Worm (Caenorhabditis elegans) whole organism, L1 larva: Measurements from ENCODE around the gene C05D9.7.

Source experiments
- F16B12.6 ChIP-seq: fragments of 150-350 bp; optimal IDR thresholded peaks from 2 replicates; lab custom pipeline; 2014; ENCODE audit warnings: missing biosample characterization, missing genetic modification characterization
- Y116A8C.19 ChIP-seq: sonication (generic microtip); optimal IDR thresholded peaks from 2 replicates; lab custom pipeline; 2016; ENCODE audit warnings: missing compliant biosample characterization, missing genetic modification characterization, borderline replicate concordance
- alr-1 ChIP-seq: fragments of 200-800 bp; sonication (Bioruptor generic); optimal IDR thresholded peaks from 2 replicates; lab custom pipeline; 2018; ENCODE audit warnings: borderline replicate concordance, mild to moderate bottlenecking, missing genetic modification characterization, missing compliant biosample characterization
- aly-2 ChIP-seq: fragments of 150-350 bp; optimal IDR thresholded peaks from 2 replicates; lab custom pipeline; 2014; ENCODE audit warnings: missing biosample characterization, missing genetic modification characterization
- ama-1 ChIP-seq: fragments of 150-350 bp; optimal IDR thresholded peaks from 2 replicates; lab custom pipeline; 2014
- blmp-1 ChIP-seq: fragments of 150-350 bp; optimal IDR thresholded peaks from 2 replicates; lab custom pipeline; 2014; ENCODE audit warnings: missing biosample characterization, missing genetic modification characterization
- ceh-8 ChIP-seq: fragments of 200-800 bp; sonication (Bioruptor generic); optimal IDR thresholded peaks from 2 replicates; lab custom pipeline; 2018; ENCODE audit warnings: mild to moderate bottlenecking, missing genetic modification characterization, moderate library complexity, missing compliant biosample characterization
- ceh-82 ChIP-seq, 3 experiments: fragments of 150-350 bp in 1 of 3; sonication (generic microtip) in 2 of 3; optimal IDR thresholded peaks; 2 replicates each; lab custom pipeline; 2014 to 2017; ENCODE audit warnings: missing biosample characterization in 3 of 3, missing genetic modification characterization in 3 of 3
- ceh-90 ChIP-seq: sonication (generic microtip); optimal IDR thresholded peaks from 2 replicates; lab custom pipeline; 2016; ENCODE audit warnings: missing genetic modification characterization, missing compliant biosample characterization
- dpl-1 ChIP-seq, 3 experiments: fragments of 150-350 bp in 2 of 3; sonication (generic microtip) in 1 of 3; optimal IDR thresholded peaks; 2 replicates each; lab custom pipeline; 2014 to 2017; ENCODE audit warnings: missing biosample characterization in 3 of 3, missing genetic modification characterization in 3 of 3, missing genetic modification reagents in 3 of 3
- dsc-1 ChIP-seq: sonication (generic microtip); optimal IDR thresholded peaks from 2 replicates; lab custom pipeline; 2016; ENCODE audit warnings: mild to moderate bottlenecking, missing genetic modification characterization, missing compliant biosample characterization
- efl-1 ChIP-seq, 4 experiments: fragments of 150-350 bp; optimal IDR thresholded peaks in 3 of 4; peaks in 1 of 4; 1 replicate in 1 of 4; 2 replicates in 3 of 4; lab custom pipeline; 2014; ENCODE audit warnings: missing biosample characterization in 2 of 4, missing genetic modification characterization in 2 of 4, missing genetic modification reagents in 2 of 4
- efl-3 ChIP-seq: fragments of 200-800 bp; sonication (Bioruptor generic); optimal IDR thresholded peaks from 2 replicates; lab custom pipeline; 2018; ENCODE audit warnings: mild to moderate bottlenecking, missing genetic modification characterization, missing compliant biosample characterization
- egl-27 ChIP-seq, 2 experiments: fragments of 150-350 bp in 1 of 2; sonication (generic microtip); optimal IDR thresholded peaks; 3 replicates each; lab custom pipeline; 2017 to 2018; ENCODE audit warnings: missing biosample characterization in 2 of 2, missing genetic modification characterization in 2 of 2, missing genetic modification reagents in 2 of 2
- elt-2 ChIP-seq: sonication (generic microtip); optimal IDR thresholded peaks from 2 replicates; lab custom pipeline; 2016; ENCODE audit warnings: missing genetic modification characterization, mild to moderate bottlenecking, inconsistent platforms, missing compliant biosample characterization, missing genetic modification reagents
- fkh-10 ChIP-seq: sonication (generic microtip); optimal IDR thresholded peaks from 2 replicates; lab custom pipeline; 2017; ENCODE audit warnings: missing biosample characterization, missing genetic modification reagents, missing genetic modification characterization
- fkh-4 ChIP-seq: sonication (generic microtip); optimal IDR thresholded peaks from 2 replicates; lab custom pipeline; 2016; ENCODE audit warnings: missing compliant biosample characterization, missing genetic modification characterization, borderline replicate concordance
- fkh-8 ChIP-seq: sonication (generic microtip); optimal IDR thresholded peaks from 2 replicates; lab custom pipeline; 2016; ENCODE audit warnings: mild to moderate bottlenecking, missing genetic modification characterization, missing compliant biosample characterization
- grh-1 ChIP-seq: fragments of 200-800 bp; sonication (Bioruptor generic); IDR thresholded peaks from 2 replicates; pipeline ENCODE4 v1.3.6; 2022; ENCODE audit warnings: missing genetic modification reagents, missing genetic modification characterization, missing compliant biosample characterization
- hlh-17 ChIP-seq: fragments of 200-800 bp; sonication (Bioruptor generic); optimal IDR thresholded peaks from 2 replicates; lab custom pipeline; 2018; ENCODE audit warnings: missing genetic modification characterization, mild to moderate bottlenecking, missing compliant biosample characterization, moderate library complexity, borderline replicate concordance
- hlh-4 ChIP-seq: sonication (generic microtip); optimal IDR thresholded peaks from 2 replicates; lab custom pipeline; 2016; ENCODE audit warnings: mild to moderate bottlenecking, missing genetic modification characterization, missing compliant biosample characterization
- hpl-2 ChIP-seq: fragments of 150-350 bp; optimal IDR thresholded peaks from 2 replicates; lab custom pipeline; 2014; ENCODE audit warnings: missing biosample characterization, missing genetic modification reagents, missing genetic modification characterization
- isw-1 ChIP-seq: fragments of 200-800 bp; sonication (Bioruptor generic); IDR thresholded peaks from 2 replicates; pipeline ENCODE4 v1.3.6; 2022; ENCODE audit warnings: missing genetic modification characterization, missing compliant biosample characterization
- lin-13 ChIP-seq: fragments of 150-350 bp; optimal IDR thresholded peaks from 2 replicates; lab custom pipeline; 2014; ENCODE audit warnings: missing biosample characterization, missing genetic modification reagents, missing genetic modification characterization
- lin-35 ChIP-seq, 2 experiments: fragments of 150-350 bp; optimal IDR thresholded peaks; 2 replicates each; lab custom pipeline; 2014; ENCODE audit warnings: missing biosample characterization in 2 of 2, missing genetic modification characterization in 2 of 2, missing genetic modification reagents in 2 of 2
- lin-39 ChIP-seq: fragments of 150-350 bp; optimal IDR thresholded peaks from 2 replicates; lab custom pipeline; 2014; ENCODE audit warnings: missing biosample characterization, missing genetic modification reagents, missing genetic modification characterization
- lir-3 ChIP-seq: sonication (generic microtip); optimal IDR thresholded peaks from 2 replicates; lab custom pipeline; 2016; ENCODE audit warnings: mild to moderate bottlenecking, missing genetic modification characterization, moderate library complexity, missing compliant biosample characterization; ENCODE audit not compliant: poor library complexity
- lsy-2 ChIP-seq, 2 experiments: fragments of 150-350 bp; optimal IDR thresholded peaks; 2 replicates each; lab custom pipeline; 2014; ENCODE audit warnings: missing biosample characterization in 2 of 2, missing genetic modification characterization in 2 of 2
- mdl-1 ChIP-seq, 2 experiments: fragments of 150-350 bp; optimal IDR thresholded peaks; 2 replicates each; lab custom pipeline; 2014 to 2017; ENCODE audit warnings: missing biosample characterization in 2 of 2, missing genetic modification characterization in 2 of 2, inconsistent platforms in 1 of 2
- mep-1 ChIP-seq: fragments of 150-350 bp; optimal IDR thresholded peaks from 2 replicates; lab custom pipeline; 2014; ENCODE audit warnings: missing biosample characterization, missing genetic modification characterization
- nhr-12 ChIP-seq: sonication (generic microtip); optimal IDR thresholded peaks from 2 replicates; lab custom pipeline; 2017; ENCODE audit warnings: missing biosample characterization, missing genetic modification characterization
- nhr-20 ChIP-seq: sonication (generic microtip); optimal IDR thresholded peaks from 2 replicates; lab custom pipeline; 2016; ENCODE audit warnings: mild to moderate bottlenecking, missing genetic modification characterization, missing compliant biosample characterization
- nhr-28 ChIP-seq: fragments of 150-350 bp; optimal IDR thresholded peaks from 2 replicates; lab custom pipeline; 2014; ENCODE audit warnings: missing biosample characterization, missing genetic modification characterization
- nhr-76 ChIP-seq: sonication (generic microtip); optimal IDR thresholded peaks from 2 replicates; lab custom pipeline; 2017; ENCODE audit warnings: missing biosample characterization, missing genetic modification characterization
- nhr-77 ChIP-seq: fragments of 150-350 bp; optimal IDR thresholded peaks from 2 replicates; lab custom pipeline; 2014; ENCODE audit warnings: missing biosample characterization, missing genetic modification characterization
- rnt-1 ChIP-seq: sonication (generic microtip); optimal IDR thresholded peaks from 2 replicates; lab custom pipeline; 2016; ENCODE audit warnings: mild to moderate bottlenecking, missing genetic modification characterization, moderate library complexity, missing compliant biosample characterization
- skn-1 ChIP-seq: fragments of 150-350 bp; optimal IDR thresholded peaks from 2 replicates; lab custom pipeline; 2014; ENCODE audit warnings: missing biosample characterization, missing genetic modification characterization
- snu-23 ChIP-seq: sonication (generic microtip); optimal IDR thresholded peaks from 2 replicates; lab custom pipeline; 2016; ENCODE audit warnings: missing genetic modification characterization, missing compliant biosample characterization
- sox-4 ChIP-seq: sonication (generic microtip); optimal IDR thresholded peaks from 2 replicates; lab custom pipeline; 2016; ENCODE audit warnings: missing genetic modification characterization, missing compliant biosample characterization
- tbx-2 ChIP-seq: sonication (generic microtip); optimal IDR thresholded peaks from 2 replicates; lab custom pipeline; 2016; ENCODE audit warnings: missing genetic modification characterization, missing compliant biosample characterization
- unc-30 ChIP-seq: sonication (generic microtip); optimal IDR thresholded peaks from 2 replicates; lab custom pipeline; 2017; ENCODE audit warnings: missing biosample characterization, missing genetic modification characterization
- unc-86 ChIP-seq: sonication (generic microtip); optimal IDR thresholded peaks from 2 replicates; lab custom pipeline; 2016; ENCODE audit warnings: missing genetic modification characterization, missing compliant biosample characterization
- vab-15 ChIP-seq: sonication (generic microtip); optimal IDR thresholded peaks from 2 replicates; lab custom pipeline; 2017; ENCODE audit warnings: missing genotype, mild to moderate bottlenecking, missing genetic modification characterization, missing compliant biosample characterization
- zag-1 ChIP-seq: fragments of 150-350 bp; optimal IDR thresholded peaks from 2 replicates; lab custom pipeline; 2014; ENCODE audit warnings: missing biosample characterization, missing genetic modification characterization
- zip-4 ChIP-seq: fragments of 200-800 bp; sonication (Bioruptor generic); optimal IDR thresholded peaks from 2 replicates; lab custom pipeline; 2018; ENCODE audit warnings: mild to moderate bottlenecking, missing genetic modification characterization, moderate library complexity, missing compliant biosample characterization
- ztf-11 ChIP-seq, 2 experiments: sonication (generic microtip); optimal IDR thresholded peaks; 2 replicates each; lab custom pipeline; 2016 to 2017; ENCODE audit warnings: missing genetic modification characterization in 2 of 2, missing biosample characterization in 1 of 2, missing compliant biosample characterization in 1 of 2
- ztf-4 ChIP-seq: fragments of 150-350 bp; optimal IDR thresholded peaks from 2 replicates; lab custom pipeline; 2014; ENCODE audit warnings: missing biosample characterization, missing genetic modification characterization

The C05D9.7 gene

DNA sequence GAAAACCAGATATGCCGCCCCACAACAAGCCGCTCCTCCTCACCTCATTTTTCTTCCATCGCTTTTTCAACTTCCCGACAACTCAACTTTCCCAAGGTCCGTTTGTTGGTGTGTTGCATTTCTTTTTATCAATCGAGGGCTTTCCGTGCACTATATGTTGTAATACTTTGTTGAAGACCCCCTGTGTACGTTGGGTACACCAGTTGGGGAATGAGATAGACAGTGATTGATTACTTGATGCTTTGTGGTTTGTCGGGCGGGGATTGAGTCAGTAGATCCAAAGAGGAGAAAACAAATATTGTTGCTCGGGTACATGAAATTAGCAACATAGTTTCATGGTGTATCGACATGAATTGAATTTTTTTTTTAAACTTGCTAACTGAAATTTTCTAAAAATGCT, 10.3 kb downstream of the C05D9.7 start (continued):
- TF ChIP-seq Y116A8C.19 (no peak), isw-1 (GFP tag; lab: Robert Waterston, UW) (no peak), egl-27 (tag; optimal IDR thresholded peaks at IDR 0.05; lab: Kevin White, UChicago) (no peak), tbx-2 (no peak), zag-1 (tag; lab: Kevin White, UChicago) (no peak), efl-1 (optimal IDR thresholded peaks at IDR 0.05; lab: Kevin White, UChicago) (no peak), efl-1 (GFP tag; optimal IDR thresholded peaks at IDR 0.05 in 1 of 2; lab: Kevin White, UChicago) (peak in 1 of 2 experiments; percentile 61), lir-3 (tag; lab: Kevin White, UChicago) (no peak), nhr-12 (tag; lab: Kevin White, UChicago) (no peak), ceh-90 (tag; lab: Kevin White, UChicago) (no peak), nhr-28 (tag; lab: Kevin White, UChicago) (no peak), vab-15 (tag; lab: Kevin White, UChicago) (no peak)

DNA sequence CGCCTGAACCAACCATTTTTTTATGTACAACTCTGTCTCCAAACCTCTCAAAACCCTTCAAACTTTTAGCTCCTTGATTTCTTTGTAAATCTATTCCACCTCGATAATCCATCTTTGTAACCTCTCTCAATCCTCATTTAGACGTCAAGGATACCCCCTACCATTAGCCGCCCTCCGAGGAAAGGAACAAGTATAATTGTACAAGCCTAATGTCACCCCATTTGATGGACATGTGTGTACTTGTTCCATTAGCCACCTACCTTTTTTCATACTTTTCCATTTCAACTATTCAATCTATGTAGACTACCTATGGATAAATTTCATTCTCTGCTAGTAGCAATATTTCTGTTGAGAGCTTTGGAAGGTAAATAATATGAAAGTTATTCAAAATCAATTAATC, 11.4 kb downstream of the C05D9.7 start, which contains the start of gene C05D9.4:
C05D9.4 (plus strand) TSS at position 301 of the 400 bp plus-strand sequence.
- no peak for TF ChIP-seq elt-2 (tag; lab: Kevin White, UChicago)
- no peak for TF ChIP-seq sox-4 (tag; lab: Kevin White, UChicago)
- no peak for TF ChIP-seq lsy-2 (tag; optimal IDR thresholded peaks at IDR 0.05; lab: Kevin White, UChicago)
- TF ChIP-seq zip-4 (GFP tag; lab: Kevin White, UChicago): no peak
- TF ChIP-seq blmp-1: no peak

ce11 chrX:1103702-1104262, 15.4 kb downstream of the C05D9.7 start, which contains the start of gene ife-4:
Gene ife-4 (plus strand): TSS chrX:1104212.
- TF ChIP-seq mep-1 (tag; lab: Kevin White, UChicago): peak; percentile 76
- no peak for TF ChIP-seq lin-13 (GFP tag; lab: Kevin White, UChicago)
- peak; percentile 39 for TF ChIP-seq unc-86 (tag; lab: Kevin White, UChicago)
- TF ChIP-seq ztf-11 (tag; optimal IDR thresholded peaks at IDR 0.05; lab: Kevin White, UChicago): no peak
- TF ChIP-seq ama-1 (lab: Kevin White, UChicago): no peak
- no peak for TF ChIP-seq grh-1 (GFP tag; lab: Robert Waterston, UW)
- TF ChIP-seq snu-23 (GFP tag; lab: Kevin White, UChicago): peak; percentile 43
- TF ChIP-seq ceh-82 (tag; optimal IDR thresholded peaks at IDR 0.05; lab: Kevin White, UChicago): peak in 1 of 3 experiments; percentile 37
- TF ChIP-seq ztf-4: no peak
- no peak for TF ChIP-seq Y116A8C.19
- peak; percentile 9 for TF ChIP-seq dsc-1 (tag; lab: Kevin White, UChicago)
- TF ChIP-seq lin-35 (GFP tag; optimal IDR thresholded peaks at IDR 0.05; lab: Kevin White, UChicago): peak in 1 of 2 experiments; percentile 39
- no peak for TF ChIP-seq alr-1 (tag; lab: Kevin White, UChicago)
- TF ChIP-seq fkh-4: no peak
- TF ChIP-seq ceh-8 (GFP tag; lab: Kevin White, UChicago): no peak
- TF ChIP-seq fkh-10: no peak
- no peak for TF ChIP-seq unc-30
- TF ChIP-seq zip-4 (GFP tag; lab: Kevin White, UChicago): no peak
- no peak for TF ChIP-seq nhr-20 (tag; lab: Kevin White, UChicago)
- TF ChIP-seq lsy-2 (tag; optimal IDR thresholded peaks at IDR 0.05; lab: Kevin White, UChicago): peak in 1 of 2 experiments; percentile 13
- no peak for TF ChIP-seq aly-2 (tag; lab: Kevin White, UChicago)
- TF ChIP-seq zag-1 (tag; lab: Kevin White, UChicago): no peak
- no peak for TF ChIP-seq rnt-1
- TF ChIP-seq elt-2 (tag; lab: Kevin White, UChicago): no peak
- TF ChIP-seq hlh-4: no peak
- no peak for TF ChIP-seq hpl-2 (GFP tag; lab: Kevin White, UChicago)
- TF ChIP-seq nhr-12 (tag; lab: Kevin White, UChicago): no peak
- TF ChIP-seq lin-39: no peak
- no peak for TF ChIP-seq efl-3 (GFP tag; lab: Kevin White, UChicago)
- no peak for TF ChIP-seq mdl-1 (tag; optimal IDR thresholded peaks at IDR 0.05; lab: Kevin White, UChicago)
- TF ChIP-seq F16B12.6 (tag; lab: Kevin White, UChicago): no peak
- peak; percentile 64 for TF ChIP-seq skn-1 (tag; lab: Kevin White, UChicago)
- no peak for TF ChIP-seq nhr-76 (tag; lab: Kevin White, UChicago)
- TF ChIP-seq hlh-17: no peak
- TF ChIP-seq fkh-8: peak; percentile 7
- no peak for TF ChIP-seq blmp-1
- TF ChIP-seq tbx-2: peak; percentile 14
- TF ChIP-seq nhr-77 (tag; lab: Kevin White, UChicago): no peak
- no peak for TF ChIP-seq dpl-1 (GFP tag; optimal IDR thresholded peaks at IDR 0.05; lab: Kevin White, UChicago)
